Fruit fly (Drosophila melanogaster) whole organism: ENCODE measurements around the gene Slimp.
A peak's percentile ranks its signal among the peaks of the same experiment; 100 is the strongest.

Experiments used
- CG8478 ChIP-seq: fragments of >200 bp; optimal IDR thresholded peaks from 2 replicates; lab custom pipeline; 2018; ENCODE audit warnings: inconsistent platforms
- Dll ChIP-seq: fragments of >200 bp; optimal IDR thresholded peaks from 2 replicates; lab custom pipeline; 2017
- EcR ChIP-seq, 2 experiments: fragments of >200 bp; optimal IDR thresholded peaks; 2 replicates each; lab custom pipeline; 2017; ENCODE audit warnings: missing biosample characterization in 2 of 2, missing genetic modification characterization in 2 of 2, missing genetic modification reagents in 2 of 2
- pan ChIP-seq: fragments of >200 bp; optimal IDR thresholded peaks from 2 replicates; lab custom pipeline; 2017
- psq ChIP-seq: fragments of >200 bp; optimal IDR thresholded peaks from 2 replicates; lab custom pipeline; 2017
- usp ChIP-seq: fragments of >200 bp; optimal IDR thresholded peaks from 2 replicates; lab custom pipeline; 2017; ENCODE audit warnings: missing biosample characterization, missing genetic modification characterization, mixed read lengths

Gene Slimp

dm6 chr3R:24122369-24122768, 26.4 kb downstream of the Slimp start:
- no peak for TF ChIP-seq psq (lab: Kevin White, UChicago)
- no peak for TF ChIP-seq EcR (GFP tag; optimal IDR thresholded peaks at IDR 0.05; lab: Kevin White, UChicago)
- no peak for TF ChIP-seq usp (GFP tag; lab: Kevin White, UChicago)
- TF ChIP-seq CG8478, result no peak
- TF ChIP-seq Dll, result no peak
- no peak for TF ChIP-seq pan (lab: Kevin White, UChicago)

- TF ChIP-seq CG8478, result no peak
- TF ChIP-seq EcR (GFP tag; optimal IDR thresholded peaks at IDR 0.05; lab: Kevin White, UChicago), result no peak
- TF ChIP-seq pan (lab: Kevin White, UChicago), result no peak
- TF ChIP-seq psq (lab: Kevin White, UChicago), result no peak
- no peak for TF ChIP-seq usp (GFP tag; lab: Kevin White, UChicago)
Measured at dm6 chr3R:24121669-24122068, 27.1 kb downstream of the Slimp start.

- TF ChIP-seq CG8478, result no peak
- TF ChIP-seq EcR (GFP tag; optimal IDR thresholded peaks at IDR 0.05; lab: Kevin White, UChicago), result no peak
Measured at dm6 chr3R:24116972-24117371, 31.8 kb downstream of the Slimp start.

- TF ChIP-seq usp (GFP tag; lab: Kevin White, UChicago) (no peak), pan (lab: Kevin White, UChicago) (no peak), Dll (no peak), psq (lab: Kevin White, UChicago) (no peak), EcR (GFP tag; optimal IDR thresholded peaks at IDR 0.05; lab: Kevin White, UChicago) (no peak), CG8478 (no peak)
Measured at dm6 chr3R:24116180-24116579, 32.6 kb downstream of the Slimp start, which contains the start of gene CG13607. Gene CG13607 (minus strand): TSS chr3R:24116322.

- TF ChIP-seq CG8478 (no peak), psq (lab: Kevin White, UChicago) (no peak), Dll (no peak), pan (lab: Kevin White, UChicago) (no peak), EcR (GFP tag; optimal IDR thresholded peaks at IDR 0.05; lab: Kevin White, UChicago) (no peak), usp (GFP tag; lab: Kevin White, UChicago) (no peak)
Measured at dm6 chr3R:24113070-24113385, 35.7 kb downstream of the Slimp start, which contains the start of gene Root. Gene Root (plus strand): TSS chr3R:24113286.

- no peak for TF ChIP-seq Dll
- TF ChIP-seq pan (lab: Kevin White, UChicago), result no peak
- TF ChIP-seq usp (GFP tag; lab: Kevin White, UChicago), result no peak
- no peak for TF ChIP-seq EcR (GFP tag; optimal IDR thresholded peaks at IDR 0.05; lab: Kevin White, UChicago)
- no peak for TF ChIP-seq psq (lab: Kevin White, UChicago)
- no peak for TF ChIP-seq CG8478
Measured at dm6 chr3R:24112320-24113069, 36.3 kb downstream of the Slimp start, which contains the start of gene CG13605. Gene CG13605 (minus strand): TSS chr3R:24112389.

dm6 chr3R:24108902-24109389, 39.8 kb downstream of the Slimp start, which contains the start of the genes eIF4EHP and CG18428:
Gene eIF4EHP (minus strand): TSS chr3R:24108960.
Gene CG18428 (plus strand): TSS chr3R:24109336.
- TF ChIP-seq CG8478 (no peak), usp (GFP tag; lab: Kevin White, UChicago) (no peak), pan (lab: Kevin White, UChicago) (peak; percentile 96)

- TF ChIP-seq EcR (GFP tag; optimal IDR thresholded peaks at IDR 0.05; lab: Kevin White, UChicago) (no peak), usp (GFP tag; lab: Kevin White, UChicago) (no peak), psq (lab: Kevin White, UChicago) (no peak), pan (lab: Kevin White, UChicago) (no peak), CG8478 (no peak), Dll (no peak)
Measured at dm6 chr3R:24106879-24107441, 41.8 kb downstream of the Slimp start, which contains the start of gene CG10694. Gene CG10694 (plus strand): TSS chr3R:24107391.

- TF ChIP-seq pan (lab: Kevin White, UChicago), result no peak
- TF ChIP-seq psq (lab: Kevin White, UChicago), result no peak
- TF ChIP-seq EcR (GFP tag; optimal IDR thresholded peaks at IDR 0.05; lab: Kevin White, UChicago), result no peak
- TF ChIP-seq usp (GFP tag; lab: Kevin White, UChicago), result no peak
- no peak for TF ChIP-seq CG8478
- no peak for TF ChIP-seq Dll
Measured at dm6 chr3R:24106059-24106631, 42.6 kb downstream of the Slimp start.

- no peak for TF ChIP-seq psq (lab: Kevin White, UChicago)
- no peak for TF ChIP-seq CG8478
- no peak for TF ChIP-seq usp (GFP tag; lab: Kevin White, UChicago)
- no peak for TF ChIP-seq pan (lab: Kevin White, UChicago)
- no peak for TF ChIP-seq EcR (GFP tag; optimal IDR thresholded peaks at IDR 0.05; lab: Kevin White, UChicago)
- TF ChIP-seq Dll, result no peak
Measured at dm6 chr3R:24105312-24105902, 43.4 kb downstream of the Slimp start, which contains the start of gene Syx1A. Gene Syx1A (minus strand): TSS chr3R:24105763.

- TF ChIP-seq Dll, result no peak
- TF ChIP-seq usp (GFP tag; lab: Kevin White, UChicago), result no peak
- TF ChIP-seq pan (lab: Kevin White, UChicago), result no peak
- no peak for TF ChIP-seq CG8478
- no peak for TF ChIP-seq psq (lab: Kevin White, UChicago)
- TF ChIP-seq EcR (GFP tag; optimal IDR thresholded peaks at IDR 0.05; lab: Kevin White, UChicago), result no peak
Measured at dm6 chr3R:24104471-24105311, 44.1 kb downstream of the Slimp start.
